Worm (Caenorhabditis elegans): ENCODE results near the gene str-25.

The str-25 gene

ce11 chrV:16118601-16119000 is 3.1 kb downstream of the str-25 start, which contains the start of gene str-103:
Gene str-103 (minus strand): TSS chrV:16118701.
- TF ChIP-seq dao-5 (tag; optimal IDR thresholded peaks at IDR 0.05) (no peak), him-1 (tag; optimal IDR thresholded peaks at IDR 0.05) (no peak), W03F9.2 (tag; optimal IDR thresholded peaks at IDR 0.05) (no peak)

- no peak for TF ChIP-seq W03F9.2 (tag; optimal IDR thresholded peaks at IDR 0.05)
- no peak for TF ChIP-seq him-1 (tag; optimal IDR thresholded peaks at IDR 0.05)
- TF ChIP-seq dao-5 (tag; optimal IDR thresholded peaks at IDR 0.05), result no peak
Measured at ce11 chrV:16120499-16120898, 5.0 kb downstream of the str-25 start.

- no peak for TF ChIP-seq dao-5 (tag; optimal IDR thresholded peaks at IDR 0.05)
- TF ChIP-seq W03F9.2 (tag; optimal IDR thresholded peaks at IDR 0.05), result no peak
- TF ChIP-seq him-1 (tag; optimal IDR thresholded peaks at IDR 0.05), result no peak
Measured at ce11 chrV:16120922-16121321, 5.4 kb downstream of the str-25 start, which contains the start of gene skr-3. Gene skr-3 (plus strand): TSS chrV:16121084.

ce11 chrV:16121451-16121850 is 6.0 kb downstream of the str-25 start:
- TF ChIP-seq W03F9.2 (tag; optimal IDR thresholded peaks at IDR 0.05) (no peak), him-1 (tag; optimal IDR thresholded peaks at IDR 0.05) (no peak), dao-5 (tag; optimal IDR thresholded peaks at IDR 0.05) (no peak)

ce11 chrV:16124739-16125138 is 9.3 kb downstream of the str-25 start, which contains the start of gene nhr-111:
Gene nhr-111 (minus strand): TSS chrV:16124839.
- TF ChIP-seq W03F9.2 (tag; optimal IDR thresholded peaks at IDR 0.05) (no peak), dao-5 (tag; optimal IDR thresholded peaks at IDR 0.05) (no peak), him-1 (tag; optimal IDR thresholded peaks at IDR 0.05) (no peak)

ce11 chrV:16127401-16127800 is 11.9 kb downstream of the str-25 start, which contains the start of gene fbxa-143:
Gene fbxa-143 (minus strand): TSS chrV:16127501.
- TF ChIP-seq dao-5 (tag; optimal IDR thresholded peaks at IDR 0.05), result no peak
- TF ChIP-seq him-1 (tag; optimal IDR thresholded peaks at IDR 0.05), result no peak
- TF ChIP-seq W03F9.2 (tag; optimal IDR thresholded peaks at IDR 0.05), result no peak

ce11 chrV:16129116-16129515 is 13.6 kb downstream of the str-25 start:
- no peak for TF ChIP-seq him-1 (tag; optimal IDR thresholded peaks at IDR 0.05)
- TF ChIP-seq dao-5 (tag; optimal IDR thresholded peaks at IDR 0.05), result no peak

- TF ChIP-seq W03F9.2 (tag; optimal IDR thresholded peaks at IDR 0.05), result no peak
- no peak for TF ChIP-seq him-1 (tag; optimal IDR thresholded peaks at IDR 0.05)
- TF ChIP-seq dao-5 (tag; optimal IDR thresholded peaks at IDR 0.05), result no peak
Measured at ce11 chrV:16131249-16131648, 15.8 kb downstream of the str-25 start, which contains the start of gene fbxa-142. Gene fbxa-142 (minus strand): TSS chrV:16131349.

- no peak for TF ChIP-seq him-1 (tag; optimal IDR thresholded peaks at IDR 0.05)
- TF ChIP-seq W03F9.2 (tag; optimal IDR thresholded peaks at IDR 0.05), result no peak
- TF ChIP-seq dao-5 (tag; optimal IDR thresholded peaks at IDR 0.05), result no peak
Measured at ce11 chrV:16132215-16132614, 16.7 kb downstream of the str-25 start.

- TF ChIP-seq W03F9.2 (tag; optimal IDR thresholded peaks at IDR 0.05) (no peak), him-1 (tag; optimal IDR thresholded peaks at IDR 0.05) (no peak), dao-5 (tag; optimal IDR thresholded peaks at IDR 0.05) (no peak)
Measured at ce11 chrV:16132705-16133104, 17.2 kb downstream of the str-25 start, which contains the start of gene fbxa-144. Gene fbxa-144 (minus strand): TSS chrV:16132805.

- no peak for TF ChIP-seq him-1 (tag; optimal IDR thresholded peaks at IDR 0.05)
- no peak for TF ChIP-seq W03F9.2 (tag; optimal IDR thresholded peaks at IDR 0.05)
- TF ChIP-seq dao-5 (tag; optimal IDR thresholded peaks at IDR 0.05), result no peak
Measured at ce11 chrV:16137043-16137442, 21.6 kb downstream of the str-25 start, which contains the start of gene F44G3.7. Gene F44G3.7 (minus strand): TSS chrV:16137143.

- no peak for TF ChIP-seq him-1 (tag; optimal IDR thresholded peaks at IDR 0.05)
- TF ChIP-seq dao-5 (tag; optimal IDR thresholded peaks at IDR 0.05), result no peak
- no peak for TF ChIP-seq W03F9.2 (tag; optimal IDR thresholded peaks at IDR 0.05)
Measured at ce11 chrV:16139529-16139928, 24.0 kb downstream of the str-25 start, which contains the start of gene clc-11. Gene clc-11 (minus strand): TSS chrV:16139629.

- no peak for TF ChIP-seq him-1 (tag; optimal IDR thresholded peaks at IDR 0.05)
- TF ChIP-seq dao-5 (tag; optimal IDR thresholded peaks at IDR 0.05), result no peak
- TF ChIP-seq W03F9.2 (tag; optimal IDR thresholded peaks at IDR 0.05), result no peak
Measured at ce11 chrV:16141071-16141470, 25.6 kb downstream of the str-25 start, which contains the start of gene clc-32. Gene clc-32 (minus strand): TSS chrV:16141171.

- TF ChIP-seq him-1 (tag; optimal IDR thresholded peaks at IDR 0.05) (no peak), dao-5 (tag; optimal IDR thresholded peaks at IDR 0.05) (no peak), W03F9.2 (tag; optimal IDR thresholded peaks at IDR 0.05) (no peak)
Measured at ce11 chrV:16142371-16142770, 26.9 kb downstream of the str-25 start, which contains the start of gene fbxa-18. Gene fbxa-18 (plus strand): TSS chrV:16142671.

- no peak for TF ChIP-seq dao-5 (tag; optimal IDR thresholded peaks at IDR 0.05)
- no peak for TF ChIP-seq him-1 (tag; optimal IDR thresholded peaks at IDR 0.05)
- TF ChIP-seq W03F9.2 (tag; optimal IDR thresholded peaks at IDR 0.05), result no peak
Measured at ce11 chrV:16143066-16143581, 27.6 kb downstream of the str-25 start, which contains the start of gene fbxa-88. Gene fbxa-88 (minus strand): TSS chrV:16143116.

Data from whole organism, L4/young adult.